Worm (Caenorhabditis elegans) whole organism, L2 larva: ENCODE measurements around the gene egl-38.

Source experiments
- C34F6.9 ChIP-seq: fragments of 150-350 bp; optimal IDR thresholded peaks from 2 replicates; lab custom pipeline; 2014; ENCODE audit warnings: missing biosample characterization, missing genetic modification characterization
- F13H6.1 ChIP-seq: sonication (generic microtip); optimal IDR thresholded peaks from 2 replicates; lab custom pipeline; 2016; ENCODE audit warnings: missing genetic modification characterization, missing compliant biosample characterization
- Y55F3AM.14 ChIP-seq: fragments of 200-800 bp; sonication (Bioruptor generic); optimal IDR thresholded peaks from 2 replicates; lab custom pipeline; 2018; ENCODE audit warnings: mild to moderate bottlenecking, missing genetic modification characterization, missing compliant biosample characterization
- ZK546.5 ChIP-seq: sonication (generic microtip); optimal IDR thresholded peaks from 2 replicates; lab custom pipeline; 2017; ENCODE audit warnings: missing biosample characterization, missing genetic modification characterization
- alr-1 ChIP-seq: fragments of 150-350 bp; optimal IDR thresholded peaks from 2 replicates; lab custom pipeline; 2014; ENCODE audit warnings: missing biosample characterization, missing genetic modification characterization
- aly-2 ChIP-seq: fragments of 150-350 bp; optimal IDR thresholded peaks from 2 replicates; lab custom pipeline; 2014; ENCODE audit warnings: missing biosample characterization, missing genetic modification characterization
- ama-1 ChIP-seq: fragments of 150-350 bp; optimal IDR thresholded peaks from 2 replicates; lab custom pipeline; 2018; ENCODE audit warnings: inconsistent platforms
- blmp-1 ChIP-seq: sonication (generic microtip); optimal IDR thresholded peaks from 2 replicates; lab custom pipeline; 2017; ENCODE audit warnings: missing genetic modification characterization, mild to moderate bottlenecking, missing compliant biosample characterization, antibody characterized with exemption, moderate library complexity; ENCODE audit not compliant: insufficient read depth
- egl-27 ChIP-seq: sonication (generic microtip); optimal IDR thresholded peaks from 3 replicates; lab custom pipeline; 2017; ENCODE audit warnings: missing biosample characterization, missing genetic modification reagents, missing genetic modification characterization
- elt-3 ChIP-seq: sonication (generic microtip); optimal IDR thresholded peaks from 2 replicates; lab custom pipeline; 2017; ENCODE audit warnings: missing biosample characterization, missing genetic modification characterization
- fos-1 ChIP-seq: fragments of 150-350 bp; optimal IDR thresholded peaks from 2 replicates; lab custom pipeline; 2014; ENCODE audit warnings: missing biosample characterization, missing genetic modification characterization
- lin-11 ChIP-seq: fragments of 150-350 bp; sonication (generic microtip); optimal IDR thresholded peaks from 2 replicates; lab custom pipeline; 2014; ENCODE audit warnings: missing biosample characterization, missing genetic modification characterization, inconsistent platforms, mixed read lengths
- lin-13 ChIP-seq: fragments of 150-350 bp; optimal IDR thresholded peaks from 2 replicates; lab custom pipeline; 2014; ENCODE audit warnings: missing biosample characterization, missing genetic modification reagents, missing genetic modification characterization
- lsy-2 ChIP-seq, 2 experiments: fragments of 150-350 bp in 1 of 2; sonication (generic microtip) in 1 of 2; optimal IDR thresholded peaks; 2 replicates each; lab custom pipeline; 2014 to 2017; ENCODE audit warnings: missing biosample characterization in 2 of 2, missing genetic modification characterization in 2 of 2
- mab-5 ChIP-seq: fragments of 150-350 bp; optimal IDR thresholded peaks from 2 replicates; lab custom pipeline; 2014; ENCODE audit warnings: missing biosample characterization, missing genetic modification characterization
- mbf-1 ChIP-seq: sonication (generic microtip); optimal IDR thresholded peaks from 2 replicates; lab custom pipeline; 2017; ENCODE audit warnings: missing biosample characterization, missing genetic modification characterization
- nhr-10 ChIP-seq: sonication (generic microtip); optimal IDR thresholded peaks from 2 replicates; lab custom pipeline; 2017; ENCODE audit warnings: missing biosample characterization, missing genetic modification characterization
- nhr-11 ChIP-seq: fragments of 150-350 bp; optimal IDR thresholded peaks from 2 replicates; lab custom pipeline; 2014; ENCODE audit warnings: missing biosample characterization, missing genetic modification characterization
- nhr-129 ChIP-seq: fragments of 150-350 bp; optimal IDR thresholded peaks from 2 replicates; lab custom pipeline; 2014; ENCODE audit warnings: missing biosample characterization, missing genetic modification characterization
- nhr-23 ChIP-seq: fragments of 150-350 bp; optimal IDR thresholded peaks from 2 replicates; lab custom pipeline; 2014; ENCODE audit warnings: missing biosample characterization, missing genetic modification reagents, missing genetic modification characterization
- nhr-237 ChIP-seq: fragments of 150-350 bp; optimal IDR thresholded peaks from 2 replicates; lab custom pipeline; 2014; ENCODE audit warnings: missing biosample characterization, missing genetic modification characterization
- nhr-25 ChIP-seq: fragments of 150-350 bp; sonication (generic microtip); optimal IDR thresholded peaks from 3 replicates; lab custom pipeline; 2014; ENCODE audit warnings: missing biosample characterization, missing genetic modification characterization
- nhr-6 ChIP-seq: fragments of 150-350 bp; optimal IDR thresholded peaks from 2 replicates; lab custom pipeline; 2014; ENCODE audit warnings: missing biosample characterization, missing genetic modification characterization
- nhr-77 ChIP-seq: fragments of 150-350 bp; optimal IDR thresholded peaks from 2 replicates; lab custom pipeline; 2014; ENCODE audit warnings: missing biosample characterization, missing genetic modification characterization
- peb-1 ChIP-seq: fragments of 150-350 bp; optimal IDR thresholded peaks from 2 replicates; lab custom pipeline; 2014; ENCODE audit warnings: missing biosample characterization, missing genetic modification characterization
- sem-4 ChIP-seq: fragments of 150-350 bp; optimal IDR thresholded peaks from 2 replicates; lab custom pipeline; 2014; ENCODE audit warnings: missing biosample characterization, missing genetic modification reagents, missing genetic modification characterization
- skn-1 ChIP-seq: sonication (generic microtip); optimal IDR thresholded peaks from 2 replicates; lab custom pipeline; 2017; ENCODE audit warnings: missing biosample characterization, missing genetic modification characterization
- sma-3 ChIP-seq: sonication (generic microtip); optimal IDR thresholded peaks from 2 replicates; lab custom pipeline; 2016; ENCODE audit warnings: missing genetic modification reagents, missing genetic modification characterization, missing compliant biosample characterization
- sma-9 ChIP-seq, 2 experiments: fragments of 150-350 bp in 1 of 2; sonication (generic microtip) in 1 of 2; optimal IDR thresholded peaks; 2 replicates each; lab custom pipeline; 2014 to 2016; ENCODE audit warnings: missing genetic modification characterization in 2 of 2, mild to moderate bottlenecking in 1 of 2, missing biosample characterization in 1 of 2, missing compliant biosample characterization in 1 of 2, missing genetic modification reagents in 1 of 2, moderate library complexity in 1 of 2
- snpc-4 ChIP-seq: fragments of 150-350 bp; optimal IDR thresholded peaks from 2 replicates; lab custom pipeline; 2014; ENCODE audit warnings: missing biosample characterization, missing genetic modification characterization
- unc-39 ChIP-seq: fragments of 150-350 bp; optimal IDR thresholded peaks from 2 replicates; lab custom pipeline; 2014; ENCODE audit warnings: missing biosample characterization, missing genetic modification characterization
- zag-1 ChIP-seq: fragments of 150-350 bp; optimal IDR thresholded peaks from 2 replicates; lab custom pipeline; 2014; ENCODE audit warnings: missing biosample characterization, missing genetic modification characterization
- ztf-1 ChIP-seq: fragments of 200-800 bp; sonication (Bioruptor generic); conservative IDR thresholded peaks from 2 replicates; pipeline ENCODE4 v1.3.6; 2022; ENCODE audit warnings: missing genetic modification characterization, missing compliant biosample characterization

Gene egl-38

DNA sequence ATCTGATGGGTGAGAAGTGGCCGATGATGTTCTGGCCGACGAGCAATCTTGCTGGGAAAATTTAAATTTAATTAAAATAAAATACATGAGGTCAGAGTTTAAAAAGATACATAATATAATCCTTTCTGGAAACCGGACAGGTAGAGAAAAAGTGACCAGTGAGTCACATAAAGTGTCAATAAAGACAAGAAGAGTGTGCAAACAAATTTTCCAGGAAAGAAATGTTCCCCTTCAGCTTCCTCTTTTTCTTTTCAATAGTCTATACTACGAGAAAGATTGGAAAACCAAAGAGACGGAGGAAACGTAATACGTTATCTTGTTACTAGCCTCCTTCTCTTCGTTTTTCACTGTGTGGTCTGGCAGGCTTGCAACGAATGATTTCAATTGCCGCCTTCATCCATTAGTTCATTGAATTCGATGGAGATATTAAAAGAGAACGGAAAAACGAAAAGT lies 40.3 kb upstream of the egl-38 start, which contains the start of gene tsp-12:
Gene tsp-12, minus strand, starts transcription at position 51 of the 453 bp plus-strand sequence.
- TF ChIP-seq mab-5 (tag; lab: Kevin White, UChicago): no peak
- no peak for TF ChIP-seq nhr-6 (tag; lab: Kevin White, UChicago)
- peak; percentile 2 for TF ChIP-seq C34F6.9 (tag; lab: Kevin White, UChicago)
- TF ChIP-seq lin-13 (GFP tag; lab: Kevin White, UChicago): peak; percentile 23
- peak; percentile 51 for TF ChIP-seq F13H6.1
- TF ChIP-seq, all 48 proteins: peak for 3

DNA sequence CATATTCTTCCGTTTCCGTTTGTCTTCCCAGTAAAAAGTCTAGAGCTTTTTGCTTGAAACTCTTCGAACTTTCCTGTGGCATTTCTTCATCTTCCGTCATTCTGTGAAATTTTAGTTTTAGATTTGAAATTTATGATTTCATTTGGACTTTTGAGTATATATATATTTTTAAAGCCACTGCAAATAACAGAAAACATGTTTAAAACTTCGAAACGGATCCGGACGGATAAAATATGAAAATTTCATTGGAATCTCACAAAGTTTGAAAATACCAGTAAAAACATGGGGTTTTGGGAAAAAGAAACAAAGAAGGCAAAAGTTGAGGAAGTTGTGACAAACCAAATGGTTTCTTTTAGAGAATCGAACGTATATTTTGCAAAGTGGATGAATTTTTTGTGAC lies 38.6 kb upstream of the egl-38 start, which contains the start of gene pigs-1:
Gene pigs-1, minus strand, starts transcription at position 101 of the 400 bp plus-strand sequence.
- TF ChIP-seq sma-3 (GFP tag; lab: Kevin White, UChicago) (no peak), fos-1 (tag; lab: Kevin White, UChicago) (no peak), ZK546.5 (tag; lab: Kevin White, UChicago) (no peak), nhr-25 (tag; lab: Kevin White, UChicago) (no peak), peb-1 (tag; lab: Kevin White, UChicago) (no peak), lin-11 (tag; lab: Kevin White, UChicago) (no peak), mab-5 (tag; lab: Kevin White, UChicago) (no peak), nhr-129 (tag; lab: Kevin White, UChicago) (no peak), nhr-23 (tag; lab: Kevin White, UChicago) (no peak), sem-4 (tag; lab: Kevin White, UChicago) (no peak), nhr-237 (no peak)

DNA sequence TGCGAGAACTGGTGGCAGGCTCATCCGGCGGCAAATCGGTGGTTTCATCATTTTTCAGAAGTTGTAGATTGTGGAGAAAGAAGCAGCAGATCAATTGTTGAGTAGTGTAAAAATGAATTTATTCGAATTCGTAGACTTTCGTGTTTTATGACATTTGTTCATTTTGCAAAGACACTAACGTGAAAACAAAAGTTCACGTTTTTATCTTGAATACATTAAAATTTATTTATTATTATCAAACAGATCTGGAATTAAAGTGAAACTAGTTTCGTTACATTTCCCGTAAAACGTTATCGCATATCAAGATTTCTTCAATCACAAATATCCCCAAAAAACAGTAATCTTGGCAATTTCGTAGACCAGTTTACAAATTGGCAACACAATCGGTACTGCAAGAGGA lies 36.6 kb upstream of the egl-38 start, which contains the start of gene T14G10.8:
Gene T14G10.8, minus strand, starts transcription at position 101 of the 400 bp plus-strand sequence.
- TF ChIP-seq egl-27: no peak
- TF ChIP-seq unc-39: no peak
- TF ChIP-seq ama-1 (lab: Kevin White, UChicago): no peak
- no peak for TF ChIP-seq sma-9 (GFP tag; optimal IDR thresholded peaks at IDR 0.05; lab: Kevin White, UChicago)
- no peak for TF ChIP-seq sma-9 (tag; optimal IDR thresholded peaks at IDR 0.05; lab: Kevin White, UChicago)
- TF ChIP-seq zag-1 (tag; lab: Kevin White, UChicago): no peak
- no peak for TF ChIP-seq elt-3 (tag; lab: Kevin White, UChicago)
- TF ChIP-seq lsy-2 (tag; optimal IDR thresholded peaks at IDR 0.05; lab: Kevin White, UChicago): no peak
- no peak for TF ChIP-seq snpc-4 (tag; lab: Kevin White, UChicago)
- TF ChIP-seq mbf-1 (tag; lab: Kevin White, UChicago): no peak

DNA sequence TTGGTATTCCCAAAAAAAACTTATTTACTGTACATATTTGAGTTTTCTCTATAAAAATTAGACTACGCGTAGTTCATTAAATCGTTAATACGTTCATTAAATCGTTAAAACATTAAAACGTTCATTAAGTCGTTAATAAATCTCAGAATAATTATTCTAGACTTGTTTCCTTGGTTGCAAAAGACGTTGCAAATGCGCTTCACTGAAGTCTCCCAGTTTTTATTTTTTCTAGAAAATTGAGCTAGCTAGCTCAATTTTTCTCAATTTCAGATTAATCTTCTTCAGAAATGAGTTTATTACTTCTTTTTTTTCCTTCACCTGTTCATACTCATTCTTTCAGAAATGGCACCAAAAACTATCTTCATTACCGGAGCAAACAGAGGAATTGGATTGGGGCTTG lies 34.6 kb upstream of the egl-38 start:
- TF ChIP-seq blmp-1 (no peak), aly-2 (tag; lab: Kevin White, UChicago) (no peak), ztf-1 (GFP tag; lab: Robert Waterston, UW) (no peak), nhr-237 (no peak), peb-1 (tag; lab: Kevin White, UChicago) (no peak), nhr-77 (tag; lab: Kevin White, UChicago) (no peak), Y55F3AM.14 (GFP tag; lab: Kevin White, UChicago) (no peak), nhr-10 (tag; lab: Kevin White, UChicago) (no peak), unc-39 (no peak), mbf-1 (tag; lab: Kevin White, UChicago) (no peak), nhr-23 (tag; lab: Kevin White, UChicago) (no peak), alr-1 (tag; lab: Kevin White, UChicago) (no peak), nhr-129 (tag; lab: Kevin White, UChicago) (no peak), lsy-2 (tag; optimal IDR thresholded peaks at IDR 0.05; lab: Kevin White, UChicago) (no peak)

ce11 chrIV:10144487-10144886 lies 34.2 kb upstream of the egl-38 start:
- TF ChIP-seq skn-1 (tag; lab: Kevin White, UChicago) (peak; percentile 78), nhr-11 (tag; lab: Kevin White, UChicago) (no peak)
